Worm (Caenorhabditis elegans): Measurements from ENCODE around the gene C05C9.1.

ce11 chrX:11114420-11114819 is 46.2 kb upstream of the C05C9.1 start:
- TF ChIP-seq ceh-2 (tag; optimal IDR thresholded peaks at IDR 0.05) (no peak), Y22D7AL.16 (tag; optimal IDR thresholded peaks at IDR 0.05) (no peak), nhr-11 (tag; optimal IDR thresholded peaks at IDR 0.05) (no peak), hlh-15 (tag; optimal IDR thresholded peaks at IDR 0.05) (no peak), unc-42 (tag; optimal IDR thresholded peaks at IDR 0.05) (no peak), ref-2 (tag; optimal IDR thresholded peaks at IDR 0.05) (no peak), hlh-13 (GFP tag; optimal IDR thresholded peaks at IDR 0.05) (no peak), ceh-24 (tag; optimal IDR thresholded peaks at IDR 0.05) (no peak), ceh-22 (tag; optimal IDR thresholded peaks at IDR 0.05) (no peak), sox-4 (tag; optimal IDR thresholded peaks at IDR 0.05) (no peak), F13H6.1 (tag; optimal IDR thresholded peaks at IDR 0.05) (no peak)
